Fruit fly (Drosophila melanogaster): ENCODE measurements around the gene Polr2A.

Gene Polr2A

dm6 chrX:11528026-11528702, 42.0 kb downstream of the Polr2A start (continued):
- TF ChIP-seq CG32767 (GFP tag; IDR thresholded peaks at IDR 0.05), result peak; percentile 75
- no peak for TF ChIP-seq CG31365 (tag; optimal IDR thresholded peaks at IDR 0.05)
- peak; percentile 75 for TF ChIP-seq CG1024 (GFP tag; IDR thresholded peaks at IDR 0.05)
- peak; percentile 53 for TF ChIP-seq CG13775 (GFP tag; optimal IDR thresholded peaks at IDR 0.05)
- peak; percentile 91 for TF ChIP-seq CG15601 (tag; optimal IDR thresholded peaks at IDR 0.05)
- TF ChIP-seq kah (GFP tag; optimal IDR thresholded peaks at IDR 0.05), result peak; percentile 66
- peak; percentile 15 for TF ChIP-seq cwo (GFP tag; optimal IDR thresholded peaks at IDR 0.05)
- TF ChIP-seq Atf3 (GFP tag; optimal IDR thresholded peaks at IDR 0.05), result peak; percentile 30
- TF ChIP-seq Dp (GFP tag; optimal IDR thresholded peaks at IDR 0.05), result no peak
- TF ChIP-seq ab (GFP tag; optimal IDR thresholded peaks at IDR 0.05), result no peak
- TF ChIP-seq Sry-δ (GFP tag; optimal IDR thresholded peaks at IDR 0.05), result no peak
- peak; percentile 62 for TF ChIP-seq Lhr (GFP tag; optimal IDR thresholded peaks at IDR 0.05)
- peak; percentile 73 for TF ChIP-seq CG6813 (GFP tag; optimal IDR thresholded peaks at IDR 0.05)
- TF ChIP-seq so (GFP tag; IDR thresholded peaks at IDR 0.05), result peak; percentile 75
- TF ChIP-seq crp (GFP tag; optimal IDR thresholded peaks at IDR 0.05), result no peak
- peak; percentile 74 for TF ChIP-seq CG7357 (GFP tag; IDR thresholded peaks at IDR 0.05)
- TF ChIP-seq croc (GFP tag; conservative IDR thresholded peaks at IDR 0.05), result peak; percentile 82
- TF ChIP-seq CG4360 (GFP tag; IDR thresholded peaks at IDR 0.05), result peak; percentile 59
- no peak for TF ChIP-seq CG8478 (optimal IDR thresholded peaks at IDR 0.05)
- TF ChIP-seq Xbp1 (GFP tag; optimal IDR thresholded peaks at IDR 0.05), result peak; percentile 71
- TF ChIP-seq BEAF-32 (GFP tag; optimal IDR thresholded peaks at IDR 0.05), result no peak
- TF ChIP-seq CG6654 (GFP tag; optimal IDR thresholded peaks at IDR 0.05), result peak; percentile 64
- no peak for TF ChIP-seq schlank (tag; optimal IDR thresholded peaks at IDR 0.05)
- no peak for TF ChIP-seq CG12744 (GFP tag; optimal IDR thresholded peaks at IDR 0.05)
- TF ChIP-seq nerfin-1 (tag; optimal IDR thresholded peaks at IDR 0.05), result peak; percentile 82
- TF ChIP-seq gt (GFP tag; IDR thresholded peaks at IDR 0.05), result peak; percentile 48; the same call in 1 of the 2 replicates
- no peak for TF ChIP-seq corto (GFP tag; optimal IDR thresholded peaks at IDR 0.05)
- TF ChIP-seq CG2678 (tag; optimal IDR thresholded peaks at IDR 0.05), result peak; percentile 85
- peak; percentile 51; the same call in 1 of the 2 replicates for TF ChIP-seq seq (GFP tag; IDR thresholded peaks at IDR 0.05)
- TF ChIP-seq rib (GFP tag; IDR thresholded peaks at IDR 0.05), result no peak
- TF ChIP-seq CG17385 (GFP tag; optimal IDR thresholded peaks at IDR 0.05), result peak; percentile 75
- peak; percentile 35 for TF ChIP-seq CG33213 (GFP tag; optimal IDR thresholded peaks at IDR 0.05)
- TF ChIP-seq CG10267 (tag; optimal IDR thresholded peaks at IDR 0.05), result peak; percentile 82
- TF ChIP-seq CG2889 (GFP tag; IDR thresholded peaks at IDR 0.05), result no peak
- TF ChIP-seq Dad (GFP tag; optimal IDR thresholded peaks at IDR 0.05), result peak; percentile 51
- TF ChIP-seq fu2 (GFP tag; optimal IDR thresholded peaks at IDR 0.05), result no peak
- TF ChIP-seq da (GFP tag; optimal IDR thresholded peaks at IDR 0.05), result no peak
- peak; percentile 82 for TF ChIP-seq CG13424 (tag; optimal IDR thresholded peaks at IDR 0.05)
- TF ChIP-seq CG14441 (GFP tag; IDR thresholded peaks at IDR 0.05), result peak; percentile 56
- peak; percentile 56 for TF ChIP-seq CG11085 (GFP tag; IDR thresholded peaks at IDR 0.05)
- TF ChIP-seq MESR4 (GFP tag; optimal IDR thresholded peaks at IDR 0.05), result no peak
- TF ChIP-seq CG3407 (GFP tag; optimal IDR thresholded peaks at IDR 0.05), result peak; percentile 62
- peak; percentile 82 for TF ChIP-seq CG2875 (GFP tag; optimal IDR thresholded peaks at IDR 0.05)
- TF ChIP-seq Gsc (GFP tag; IDR thresholded peaks at IDR 0.05), result no peak; the same call in 1 of the 2 replicates
- TF ChIP-seq pan (optimal IDR thresholded peaks at IDR 0.05), result no peak
- peak in 1 of 2 experiments; percentile 67 for TF ChIP-seq pan (GFP tag; optimal IDR thresholded peaks at IDR 0.05 in 1 of 2, IDR thresholded peaks at IDR 0.05 in 1 of 2)
- TF ChIP-seq grn (GFP tag; optimal IDR thresholded peaks at IDR 0.05), result peak; percentile 0
- no peak for TF ChIP-seq chinmo (GFP tag; IDR thresholded peaks at IDR 0.05; ENCODE audit: partially characterized antibody)
- TF ChIP-seq CG3281 (GFP tag; optimal IDR thresholded peaks at IDR 0.05), result peak; percentile 7
- TF ChIP-seq usp (GFP tag; optimal IDR thresholded peaks at IDR 0.05), result no peak

Measured in whole organism, embryonic.